Worm (Caenorhabditis elegans): ENCODE data around the gene agt-1.

Gene agt-1

ce11 chrIV:13348592-13348991 lies 20.6 kb downstream of the agt-1 start, which contains the start of gene W02A2.12 (continued):
- TF ChIP-seq F22D6.2 (tag; optimal IDR thresholded peaks at IDR 0.05) (no peak), B0019.2 (GFP tag; conservative IDR thresholded peaks at IDR 0.05) (no peak), nhr-80 (tag; optimal IDR thresholded peaks at IDR 0.05) (no peak), efl-1 (GFP tag; optimal IDR thresholded peaks at IDR 0.05) (no peak), rpc-1 (optimal IDR thresholded peaks at IDR 0.05) (no peak), rpc-1 (tag; optimal IDR thresholded peaks at IDR 0.05) (no peak)

- TF ChIP-seq nhr-80 (tag; optimal IDR thresholded peaks at IDR 0.05) (peak; percentile 59), rpc-1 (optimal IDR thresholded peaks at IDR 0.05) (no peak), rpc-1 (tag; optimal IDR thresholded peaks at IDR 0.05) (no peak), hmg-20 (GFP tag; IDR thresholded peaks at IDR 0.05) (no peak), sptf-2 (GFP tag; optimal IDR thresholded peaks at IDR 0.05) (no peak), Y53F4B.3 (GFP tag; IDR thresholded peaks at IDR 0.05) (no peak), tbp1 (GFP tag; optimal IDR thresholded peaks at IDR 0.05) (no peak), nfyb-1 (GFP tag; IDR thresholded peaks at IDR 0.05) (peak; percentile 48; the same call in 1 of the 2 replicates), nfya-2 (GFP tag; IDR thresholded peaks at IDR 0.05) (no peak), cebp-1 (GFP tag; IDR thresholded peaks at IDR 0.05) (no peak), cebp-1 (tag; optimal IDR thresholded peaks at IDR 0.05) (no peak), athp-1 (tag; optimal IDR thresholded peaks at IDR 0.05) (no peak), sdz-38 (tag; optimal IDR thresholded peaks at IDR 0.05) (no peak)
Observed at ce11 chrIV:13347232-13347715, 21.9 kb downstream of the agt-1 start, which contains the start of gene W02A2.9. W02A2.9 (plus strand) TSS chrIV:13347665.

- TF ChIP-seq egrh-3 (GFP tag; IDR thresholded peaks at IDR 0.05) = no peak
- no peak for TF ChIP-seq F49E8.2 (tag; optimal IDR thresholded peaks at IDR 0.05; ENCODE audit: insufficient read depth)
- TF ChIP-seq die-1 (tag; optimal IDR thresholded peaks at IDR 0.05) = no peak
- TF ChIP-seq ztf-3 (GFP tag; optimal IDR thresholded peaks at IDR 0.05) = no peak
- no peak for TF ChIP-seq B0336.3 (GFP tag; IDR thresholded peaks at IDR 0.05)
- peak; percentile 12 for TF ChIP-seq nhr-80 (tag; optimal IDR thresholded peaks at IDR 0.05)
Observed at ce11 chrIV:13346078-13346477, 23.1 kb downstream of the agt-1 start.

ce11 chrIV:13342555-13342954 lies 26.7 kb downstream of the agt-1 start, which contains the start of gene W02A2.5:
W02A2.5 (plus strand) TSS chrIV:13342855.
- TF ChIP-seq pha-4 (tag; optimal IDR thresholded peaks at IDR 0.05) = no peak

- TF ChIP-seq ztf-26 (tag; optimal IDR thresholded peaks at IDR 0.05) (peak; percentile 18), lsl-1 (GFP tag; optimal IDR thresholded peaks at IDR 0.05) (no peak), nfya-2 (GFP tag; IDR thresholded peaks at IDR 0.05) (no peak), dpff-1 (tag; optimal IDR thresholded peaks at IDR 0.05) (no peak), cebp-1 (GFP tag; IDR thresholded peaks at IDR 0.05) (no peak), cebp-1 (tag; optimal IDR thresholded peaks at IDR 0.05) (peak; percentile 60), pha-4 (tag; optimal IDR thresholded peaks at IDR 0.05) (no peak), nhr-120 (GFP tag; IDR thresholded peaks at IDR 0.05) (no peak), ets-4 (GFP tag; optimal IDR thresholded peaks at IDR 0.05) (no peak), nfyb-1 (GFP tag; IDR thresholded peaks at IDR 0.05) (0 out of 2 replicates have a peak, but pooled peaks have one; percentile 29), F37B4.10 (GFP tag; IDR thresholded peaks at IDR 0.05) (no peak), atf-7 (tag; optimal IDR thresholded peaks at IDR 0.05) (peak; percentile 14), F33H1.4 (GFP tag; IDR thresholded peaks at IDR 0.05) (no peak), tbp1 (GFP tag; optimal IDR thresholded peaks at IDR 0.05) (no peak), nhr-80 (tag; optimal IDR thresholded peaks at IDR 0.05) (peak; percentile 92), dox-1 (GFP tag; IDR thresholded peaks at IDR 0.05) (0 out of 2 replicates have a peak, but pooled peaks have one; percentile 41), D2030.7 (GFP tag; IDR thresholded peaks at IDR 0.05) (no peak), F57A8.1 (GFP tag; optimal IDR thresholded peaks at IDR 0.05) (no peak), snpc-1.3 (tag; optimal IDR thresholded peaks at IDR 0.05; ENCODE audit: insufficient read depth) (no peak), ceh-58 (GFP tag; IDR thresholded peaks at IDR 0.05) (no peak), Y53F4B.3 (GFP tag; IDR thresholded peaks at IDR 0.05) (no peak), ceh-79 (tag; optimal IDR thresholded peaks at IDR 0.05) (no peak), B0336.3 (GFP tag; IDR thresholded peaks at IDR 0.05) (peak; percentile 43; the same call in 1 of the 2 replicates), snpc-4 (GFP tag; optimal IDR thresholded peaks at IDR 0.05) (no peak), snpc-4 (tag; optimal IDR thresholded peaks at IDR 0.05) (peak in 1 of 4 experiments; percentile 2), attf-5 (GFP tag; optimal IDR thresholded peaks at IDR 0.05) (peak; percentile 11)
Observed at ce11 chrIV:13334287-13334686, 34.9 kb downstream of the agt-1 start.
